Worm (Caenorhabditis elegans) whole organism, early embryonic: Measurements from ENCODE around the gene H41C03.1.
A peak's percentile ranks its signal among the peaks of the same experiment; 100 is the strongest.

Experiments used
- B0310.2 ChIP-seq: sonication (generic microtip); optimal IDR thresholded peaks from 2 replicates; lab custom pipeline; 2016; ENCODE audit warnings: mild to moderate bottlenecking, missing genetic modification characterization, missing compliant biosample characterization
- F13C5.2 ChIP-seq: sonication (generic microtip); optimal IDR thresholded peaks from 2 replicates; lab custom pipeline; 2017; ENCODE audit warnings: mild to moderate bottlenecking, missing genetic modification characterization, inconsistent platforms, missing compliant biosample characterization
- aly-1 ChIP-seq: sonication (generic microtip); optimal IDR thresholded peaks from 2 replicates; lab custom pipeline; 2016; ENCODE audit warnings: missing genetic modification characterization, missing compliant biosample characterization
- ama-1 ChIP-seq: fragments of 150-350 bp; optimal IDR thresholded peaks from 2 replicates; lab custom pipeline; 2014
- ceh-13 ChIP-seq: fragments of 200-800 bp; sonication (Bioruptor generic); optimal IDR thresholded peaks from 2 replicates; lab custom pipeline; 2018; ENCODE audit warnings: mild to moderate bottlenecking, missing genetic modification characterization, missing compliant biosample characterization
- ceh-36 ChIP-seq: sonication (generic microtip); optimal IDR thresholded peaks from 2 replicates; lab custom pipeline; 2016; ENCODE audit warnings: missing genetic modification characterization, inconsistent platforms, missing compliant biosample characterization
- ets-7 ChIP-seq: sonication (generic microtip); optimal IDR thresholded peaks from 2 replicates; lab custom pipeline; 2016; ENCODE audit warnings: missing genotype, missing genetic modification characterization, missing compliant biosample characterization
- flt-1 ChIP-seq: fragments of 200-800 bp; sonication (Bioruptor generic); IDR thresholded peaks from 2 replicates; pipeline ENCODE4 v1.3.6; 2022; ENCODE audit warnings: missing genetic modification characterization, missing compliant biosample characterization
- hmbx-1 ChIP-seq: sonication (generic microtip); optimal IDR thresholded peaks from 2 replicates; lab custom pipeline; 2016; ENCODE audit warnings: mild to moderate bottlenecking, missing genetic modification characterization, missing compliant biosample characterization
- hmg-4 ChIP-seq: fragments of 200-800 bp; sonication (Bioruptor generic); optimal IDR thresholded peaks from 2 replicates; lab custom pipeline; 2018; ENCODE audit warnings: mild to moderate bottlenecking, missing genetic modification characterization, missing compliant biosample characterization
- hnd-1 ChIP-seq: sonication (generic microtip); optimal IDR thresholded peaks from 2 replicates; lab custom pipeline; 2016; ENCODE audit warnings: missing genetic modification characterization, missing compliant biosample characterization
- pes-1 ChIP-seq: fragments of 200-800 bp; sonication (Bioruptor generic); IDR thresholded peaks from 2 replicates; pipeline ENCODE4 v1.3.6; 2022; ENCODE audit warnings: missing genetic modification reagents, missing genetic modification characterization, missing compliant biosample characterization
- scrt-1 ChIP-seq: fragments of 200-800 bp; sonication (Bioruptor generic); IDR thresholded peaks from 2 replicates; pipeline ENCODE4 v1.3.6; 2022; ENCODE audit warnings: missing genetic modification characterization, missing compliant biosample characterization
- sea-1 ChIP-seq: fragments of 200-800 bp; sonication (Bioruptor generic); conservative IDR thresholded peaks from 2 replicates; pipeline ENCODE4 v1.3.6; 2022; ENCODE audit warnings: missing genetic modification characterization, missing compliant biosample characterization
- tbx-11 ChIP-seq: fragments of 200-800 bp; sonication (Bioruptor generic); IDR thresholded peaks from 2 replicates; pipeline ENCODE4 v1.3.6; 2022; ENCODE audit warnings: missing genetic modification characterization, missing compliant biosample characterization
- tbx-37 ChIP-seq: fragments of 200-800 bp; sonication (Bioruptor generic); conservative IDR thresholded peaks from 2 replicates; pipeline ENCODE4 v1.3.6; 2022; ENCODE audit warnings: missing genetic modification reagents, missing genetic modification characterization, missing compliant biosample characterization
- tra-4 ChIP-seq: sonication (generic microtip); optimal IDR thresholded peaks from 2 replicates; lab custom pipeline; 2017; ENCODE audit warnings: missing genetic modification characterization, missing compliant biosample characterization

Gene H41C03.1

DNA sequence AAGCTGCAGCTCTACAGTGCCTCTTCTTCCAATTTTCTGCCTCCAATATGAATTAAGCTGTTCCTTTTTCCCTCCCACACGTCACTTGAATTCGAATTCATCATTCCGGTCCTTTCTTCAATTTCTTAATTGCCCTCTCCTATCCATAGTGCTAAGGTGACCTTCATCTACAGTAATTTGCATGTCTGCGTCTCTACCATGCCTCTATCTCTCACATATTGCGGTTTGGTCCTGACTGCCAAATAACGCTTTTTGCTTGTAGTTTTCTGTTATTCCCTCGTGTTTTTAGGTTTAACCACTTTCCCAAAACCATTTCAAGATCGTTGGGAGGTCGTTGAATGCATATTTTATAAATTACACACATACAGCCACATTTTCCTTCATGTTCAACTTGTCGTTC is 26.5 kb downstream of the H41C03.1 start:
- no peak for TF ChIP-seq flt-1 (GFP tag; lab: Robert Waterston, UW)
- no peak for TF ChIP-seq F13C5.2
- TF ChIP-seq ceh-36 (tag; lab: Kevin White, UChicago), result no peak
- TF ChIP-seq tbx-11 (GFP tag; lab: Robert Waterston, UW), result no peak
- TF ChIP-seq B0310.2, result no peak
- no peak for TF ChIP-seq sea-1 (GFP tag; lab: Robert Waterston, UW)
- TF ChIP-seq ceh-13 (GFP tag; lab: Kevin White, UChicago), result no peak
- TF ChIP-seq tbx-37, result no peak
- no peak for TF ChIP-seq ets-7 (tag; lab: Kevin White, UChicago)
- TF ChIP-seq hmg-4 (GFP tag; lab: Kevin White, UChicago), result no peak

DNA sequence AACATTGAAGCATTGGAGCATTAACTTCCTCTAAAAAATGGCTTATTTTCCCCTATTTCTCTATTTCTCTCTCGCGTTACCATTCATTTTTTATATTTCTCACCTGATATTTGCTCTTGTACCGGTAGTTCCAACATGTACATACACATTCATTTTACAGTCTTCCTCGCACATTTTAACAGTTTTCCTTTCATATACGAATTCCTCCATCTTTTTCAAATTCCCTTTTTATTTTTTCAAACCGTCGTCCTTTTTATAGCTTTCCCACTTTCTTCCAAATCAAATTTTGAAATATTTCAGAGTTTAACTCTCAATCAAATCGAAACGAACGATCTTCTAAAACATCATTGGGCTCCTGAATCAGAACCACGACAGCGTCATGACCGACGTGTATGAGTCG is 30.0 kb downstream of the H41C03.1 start, which contains the start of gene rfip-1:
Gene rfip-1 (plus strand): TSS at position 301 of the 400 bp plus-strand sequence.
- no peak for TF ChIP-seq ceh-36 (tag; lab: Kevin White, UChicago)

DNA sequence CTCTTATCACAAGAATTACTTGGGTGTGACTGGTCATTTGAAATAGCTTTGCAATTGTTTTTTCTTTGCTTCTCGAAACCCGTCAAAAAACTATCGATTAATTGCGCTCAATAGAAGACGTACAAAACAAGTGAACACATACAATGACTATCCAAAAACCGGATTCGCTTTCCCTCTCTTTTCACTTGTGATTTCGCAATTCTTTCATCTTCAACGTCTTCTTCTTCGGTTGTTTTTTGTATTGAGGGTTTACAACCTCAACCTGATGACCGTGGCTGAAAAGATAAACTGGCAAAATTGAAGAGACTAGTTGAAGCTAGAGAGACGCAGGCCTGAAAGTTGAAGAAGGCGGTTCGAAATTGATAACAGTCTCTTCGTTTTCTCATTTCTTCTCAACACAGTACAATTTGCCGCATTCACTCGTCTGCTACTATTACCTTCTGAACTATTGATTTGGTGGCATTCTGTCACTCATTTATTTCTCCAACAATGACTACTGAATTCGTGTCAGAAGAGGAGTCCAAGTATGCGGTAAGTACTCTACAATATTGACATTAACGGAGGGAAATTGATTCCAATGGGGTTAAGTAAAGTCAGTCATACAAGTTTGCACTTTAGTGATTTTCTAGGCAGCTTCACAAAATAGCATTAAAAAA is 31.9 kb downstream of the H41C03.1 start:
- no peak for TF ChIP-seq scrt-1 (GFP tag; lab: Robert Waterston, UW)
- TF ChIP-seq tbx-37, result no peak
- TF ChIP-seq F13C5.2, result no peak

DNA sequence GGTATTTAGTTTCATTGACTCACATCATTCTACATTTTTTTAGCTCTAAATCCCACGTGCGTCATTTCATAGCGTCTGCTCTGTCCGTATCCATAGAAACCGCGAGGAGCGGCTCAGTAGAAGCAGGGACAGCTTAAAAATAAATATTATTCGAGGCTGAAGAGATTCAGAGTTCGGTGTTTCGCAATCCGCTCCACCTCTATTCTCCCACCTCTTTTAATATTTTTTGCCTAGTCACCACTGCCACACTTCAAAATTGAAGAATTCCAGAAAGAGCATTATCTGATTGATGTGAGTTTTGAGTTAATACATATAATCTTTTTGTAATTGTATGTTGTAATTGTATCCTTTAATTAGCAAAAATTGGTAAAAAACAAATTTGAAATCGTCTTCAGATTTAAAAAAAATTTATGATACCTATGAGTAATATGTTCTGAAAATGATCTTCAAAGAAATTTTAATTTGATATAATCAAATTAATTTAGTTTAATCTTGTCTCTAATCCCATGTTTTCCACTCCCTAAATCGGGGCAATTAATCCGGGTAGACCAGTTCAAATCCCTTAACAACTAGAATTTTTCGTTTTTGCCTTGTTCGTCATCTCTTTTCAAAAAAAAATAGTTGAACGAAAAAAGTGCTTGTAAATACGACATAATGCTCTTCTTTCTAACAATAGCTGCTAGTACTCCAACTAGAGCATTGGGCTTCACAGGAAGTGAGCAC is 35.4 kb downstream of the H41C03.1 start:
- TF ChIP-seq sea-1 (GFP tag; lab: Robert Waterston, UW) (no peak), ceh-36 (tag; lab: Kevin White, UChicago) (peak; percentile 64), hmbx-1 (tag; lab: Kevin White, UChicago) (no peak), F13C5.2 (no peak)

DNA sequence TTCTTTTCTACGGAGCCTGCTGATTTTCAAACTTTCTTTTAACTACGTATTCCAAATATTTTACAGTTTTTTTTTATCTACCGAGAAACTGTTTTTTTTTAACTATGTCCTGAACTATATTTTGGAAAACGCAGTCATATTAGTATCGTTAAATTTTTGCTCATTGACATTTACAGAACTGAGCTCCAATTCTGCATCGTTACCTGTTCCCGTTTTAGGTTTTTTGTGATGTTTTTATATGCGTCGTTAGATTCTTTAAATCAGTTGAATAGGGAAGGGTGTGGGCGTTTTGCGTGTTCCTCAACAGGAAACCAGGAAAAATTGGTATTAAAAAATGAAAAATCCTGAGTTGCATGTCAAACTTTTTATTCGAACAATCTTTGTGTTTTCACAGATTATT is 38.6 kb downstream of the H41C03.1 start:
- TF ChIP-seq pes-1 (GFP tag; lab: Robert Waterston, UW), result no peak
- no peak for TF ChIP-seq tra-4 (tag; lab: Kevin White, UChicago)
- TF ChIP-seq sea-1 (GFP tag; lab: Robert Waterston, UW), result no peak
- TF ChIP-seq tbx-37, result no peak
- no peak for TF ChIP-seq ceh-36 (tag; lab: Kevin White, UChicago)
- no peak for TF ChIP-seq B0310.2
- no peak for TF ChIP-seq flt-1 (GFP tag; lab: Robert Waterston, UW)
- TF ChIP-seq scrt-1 (GFP tag; lab: Robert Waterston, UW), result no peak
- no peak for TF ChIP-seq hmg-4 (GFP tag; lab: Kevin White, UChicago)
- TF ChIP-seq F13C5.2, result no peak
- TF ChIP-seq ets-7 (tag; lab: Kevin White, UChicago), result no peak
- TF ChIP-seq ama-1 (lab: Kevin White, UChicago), result no peak
- no peak for TF ChIP-seq hmbx-1 (tag; lab: Kevin White, UChicago)
- TF ChIP-seq ceh-13 (GFP tag; lab: Kevin White, UChicago), result no peak
- no peak for TF ChIP-seq tbx-11 (GFP tag; lab: Robert Waterston, UW)
- TF ChIP-seq aly-1 (tag; lab: Kevin White, UChicago), result no peak

DNA sequence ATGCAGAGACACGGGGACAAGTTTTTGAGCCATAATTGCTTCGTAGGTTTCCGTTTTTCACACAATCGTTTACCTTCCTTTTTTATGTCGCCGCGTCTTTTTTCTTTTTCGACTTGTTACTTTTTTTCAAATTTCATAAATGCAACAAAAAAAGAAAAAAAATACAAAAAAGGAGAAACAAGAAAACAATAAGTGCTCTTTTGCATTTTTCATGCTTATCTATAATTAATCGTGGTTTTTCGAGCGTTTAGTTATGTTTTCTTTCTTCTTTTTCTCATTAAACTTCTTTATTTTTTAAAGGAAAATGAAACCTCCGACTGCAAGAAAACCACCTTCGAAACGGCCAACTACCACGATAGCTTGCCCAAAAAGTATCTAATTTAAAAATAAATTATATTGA is 41.6 kb downstream of the H41C03.1 start, which contains the start of gene F59G1.4:
Gene F59G1.4 (plus strand): TSS at position 301 of the 400 bp plus-strand sequence.
- TF ChIP-seq flt-1 (GFP tag; lab: Robert Waterston, UW) (no peak), hmbx-1 (tag; lab: Kevin White, UChicago) (no peak), tbx-11 (GFP tag; lab: Robert Waterston, UW) (no peak), B0310.2 (no peak), pes-1 (GFP tag; lab: Robert Waterston, UW) (no peak), ets-7 (tag; lab: Kevin White, UChicago) (no peak), ceh-36 (tag; lab: Kevin White, UChicago) (no peak), hnd-1 (tag; lab: Kevin White, UChicago) (no peak), scrt-1 (GFP tag; lab: Robert Waterston, UW) (no peak), tra-4 (tag; lab: Kevin White, UChicago) (no peak), F13C5.2 (no peak), hmg-4 (GFP tag; lab: Kevin White, UChicago) (no peak), aly-1 (tag; lab: Kevin White, UChicago) (no peak), ama-1 (lab: Kevin White, UChicago) (no peak), tbx-37 (no peak), ceh-13 (GFP tag; lab: Kevin White, UChicago) (no peak)

DNA sequence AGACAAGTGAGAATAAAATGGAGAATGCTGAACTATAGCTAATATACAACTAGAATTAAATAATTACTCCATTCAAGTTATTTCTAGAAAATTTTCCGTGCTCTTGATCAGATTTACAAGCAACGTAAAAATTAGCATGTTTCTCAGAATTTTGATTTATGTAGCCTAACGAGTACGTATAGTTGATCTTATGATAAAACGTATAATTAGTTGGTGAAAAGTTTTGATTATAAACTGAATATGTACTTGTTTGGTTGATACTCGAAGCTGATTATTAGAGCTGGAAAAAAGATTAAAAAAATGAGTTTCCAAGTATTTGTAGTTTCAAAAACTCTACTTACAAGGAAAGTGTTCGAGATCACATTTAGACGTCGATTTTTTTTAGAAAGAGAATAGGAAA is 42.3 kb downstream of the H41C03.1 start:
- TF ChIP-seq tra-4 (tag; lab: Kevin White, UChicago) (no peak), B0310.2 (no peak), scrt-1 (GFP tag; lab: Robert Waterston, UW) (no peak), pes-1 (GFP tag; lab: Robert Waterston, UW) (no peak), tbx-11 (GFP tag; lab: Robert Waterston, UW) (no peak), flt-1 (GFP tag; lab: Robert Waterston, UW) (no peak), ceh-13 (GFP tag; lab: Kevin White, UChicago) (no peak), ceh-36 (tag; lab: Kevin White, UChicago) (no peak), ets-7 (tag; lab: Kevin White, UChicago) (no peak), hmg-4 (GFP tag; lab: Kevin White, UChicago) (no peak), F13C5.2 (no peak), ama-1 (lab: Kevin White, UChicago) (no peak), hmbx-1 (tag; lab: Kevin White, UChicago) (no peak), aly-1 (tag; lab: Kevin White, UChicago) (no peak), tbx-37 (no peak), hnd-1 (tag; lab: Kevin White, UChicago) (no peak), sea-1 (GFP tag; lab: Robert Waterston, UW) (no peak)
